Fruit fly (Drosophila melanogaster) whole organism, prepupa: ENCODE data around the gene CG3402.

Experiments
- CG10631 ChIP-seq: fragments of 200-800 bp; sonication (Bioruptor generic); optimal IDR thresholded peaks from 2 replicates; lab custom pipeline; 2016; ENCODE audit warnings: missing biosample characterization, missing genetic modification characterization
- CG10669 ChIP-seq: fragments of 200-800 bp; sonication (Bioruptor generic); optimal IDR thresholded peaks from 3 replicates; lab custom pipeline; 2018; ENCODE audit warnings: missing biosample characterization, mild to moderate bottlenecking, missing genetic modification characterization, moderate library complexity
- CG11762 ChIP-seq: fragments of 200-800 bp; sonication (Bioruptor generic); optimal IDR thresholded peaks from 3 replicates; lab custom pipeline; 2016; ENCODE audit warnings: missing biosample characterization, missing genetic modification characterization; ENCODE audit not compliant: insufficient read depth
- CG11902 ChIP-seq: fragments of 200-800 bp; sonication (Bioruptor generic); optimal IDR thresholded peaks from 3 replicates; lab custom pipeline; 2016; ENCODE audit warnings: missing biosample characterization, missing genetic modification characterization
- CG16779 ChIP-seq: fragments of 200-800 bp; sonication (Bioruptor generic); optimal IDR thresholded peaks from 3 replicates; lab custom pipeline; 2017; ENCODE audit warnings: missing biosample characterization, mild to moderate bottlenecking, missing genetic modification characterization
- CG3032 ChIP-seq: fragments of 200-800 bp; optimal IDR thresholded peaks from 2 replicates; lab custom pipeline; 2019; ENCODE audit warnings: missing biosample characterization, mild to moderate bottlenecking, missing genetic modification characterization, moderate library complexity
- CG32006 ChIP-seq: fragments of 200-800 bp; sonication (Bioruptor generic); optimal IDR thresholded peaks from 3 replicates; lab custom pipeline; 2017; ENCODE audit warnings: missing biosample characterization, mild to moderate bottlenecking, missing genetic modification characterization
- CG3919 ChIP-seq: fragments of 200-800 bp; sonication (Bioruptor generic); optimal IDR thresholded peaks from 3 replicates; lab custom pipeline; 2016; ENCODE audit warnings: missing biosample characterization, missing genetic modification characterization
- CG6276 ChIP-seq: fragments of 200-800 bp; sonication (Bioruptor generic); optimal IDR thresholded peaks from 2 replicates; lab custom pipeline; 2017; ENCODE audit warnings: missing biosample characterization, mild to moderate bottlenecking, missing genetic modification characterization
- CG6792 ChIP-seq: fragments of 200-800 bp; sonication (Bioruptor generic); optimal IDR thresholded peaks from 3 replicates; lab custom pipeline; 2016; ENCODE audit warnings: missing biosample characterization, missing genetic modification characterization
- CG6808 ChIP-seq: fragments of 200-800 bp; sonication (Bioruptor generic); optimal IDR thresholded peaks from 3 replicates; lab custom pipeline; 2017; ENCODE audit warnings: missing biosample characterization, missing genetic modification characterization, mild to moderate bottlenecking, moderate library complexity, missing genetic modification reagents
- CG6854 ChIP-seq: fragments of 200-800 bp; sonication (Bioruptor generic); optimal IDR thresholded peaks from 2 replicates; lab custom pipeline; 2017; ENCODE audit warnings: missing biosample characterization, mild to moderate bottlenecking, missing genetic modification characterization
- CG7368 ChIP-seq: fragments of 200-800 bp; sonication (Bioruptor generic); optimal IDR thresholded peaks from 3 replicates; lab custom pipeline; 2016; ENCODE audit warnings: missing biosample characterization, missing genetic modification characterization
- CG8319 ChIP-seq: fragments of 200-800 bp; sonication (Bioruptor generic); optimal IDR thresholded peaks from 3 replicates; lab custom pipeline; 2016; ENCODE audit warnings: missing biosample characterization, missing genetic modification characterization
- Eip75B ChIP-seq: fragments of 200-800 bp; sonication (Bioruptor generic); optimal IDR thresholded peaks from 3 replicates; lab custom pipeline; 2016; ENCODE audit warnings: missing biosample characterization, missing genetic modification characterization
- Eip78C ChIP-seq: fragments of 200-800 bp; sonication (Bioruptor generic); peaks from one replicate; lab custom pipeline; 2016; ENCODE audit warnings: missing biosample characterization, missing genetic modification characterization
- Ets21C ChIP-seq: fragments of 200-800 bp; sonication (Bioruptor generic); optimal IDR thresholded peaks from 3 replicates; lab custom pipeline; 2016; ENCODE audit warnings: missing biosample characterization, missing genetic modification characterization
- Hr39 ChIP-seq: fragments of 200-800 bp; sonication (Bioruptor generic); optimal IDR thresholded peaks from 2 replicates; lab custom pipeline; 2016; ENCODE audit warnings: missing biosample characterization, missing genetic modification characterization
- Lpt ChIP-seq: fragments of 200-800 bp; sonication (Bioruptor generic); optimal IDR thresholded peaks from 3 replicates; lab custom pipeline; 2016; ENCODE audit warnings: missing biosample characterization, missing genetic modification characterization
- Met ChIP-seq: fragments of 200-800 bp; sonication (Bioruptor generic); optimal IDR thresholded peaks from 3 replicates; lab custom pipeline; 2016; ENCODE audit warnings: missing biosample characterization, missing genetic modification characterization
- OdsH ChIP-seq: fragments of 200-800 bp; sonication (Bioruptor generic); optimal IDR thresholded peaks from 3 replicates; lab custom pipeline; 2016; ENCODE audit warnings: missing biosample characterization, missing genetic modification characterization
- Smox ChIP-seq: fragments of 200-800 bp; sonication (Bioruptor generic); optimal IDR thresholded peaks from 3 replicates; lab custom pipeline; 2016; ENCODE audit warnings: missing biosample characterization, missing genetic modification characterization
- Sox102F ChIP-seq: fragments of 200-800 bp; sonication (Bioruptor generic); optimal IDR thresholded peaks from 2 replicates; lab custom pipeline; 2016; ENCODE audit warnings: missing biosample characterization, mild to moderate bottlenecking, missing genetic modification characterization
- Sox14 ChIP-seq: fragments of 200-800 bp; sonication (Bioruptor generic); optimal IDR thresholded peaks from 3 replicates; lab custom pipeline; 2016; ENCODE audit warnings: missing biosample characterization, missing genetic modification characterization
- achi ChIP-seq: fragments of 200-800 bp; sonication (Bioruptor generic); optimal IDR thresholded peaks from 3 replicates; lab custom pipeline; 2016; ENCODE audit warnings: missing biosample characterization, missing genetic modification characterization
- dac ChIP-seq: fragments of 200-800 bp; sonication (Bioruptor generic); optimal IDR thresholded peaks from 2 replicates; lab custom pipeline; 2017; ENCODE audit warnings: missing biosample characterization, mild to moderate bottlenecking, missing genetic modification characterization
- dsx ChIP-seq: fragments of 200-800 bp; optimal IDR thresholded peaks from 3 replicates; lab custom pipeline; 2019; ENCODE audit warnings: missing biosample characterization, mild to moderate bottlenecking, missing genetic modification characterization, moderate library complexity; ENCODE audit not compliant: poor library complexity, severe bottlenecking
- eg ChIP-seq: fragments of 200-800 bp; sonication (Bioruptor generic); IDR thresholded peaks from 3 replicates; pipeline ENCODE4 v1.3.6; 2022; ENCODE audit warnings: missing biosample characterization, missing genetic modification characterization
- fd59A ChIP-seq: fragments of 200-800 bp; sonication (Bioruptor generic); optimal IDR thresholded peaks from 2 replicates; lab custom pipeline; 2017; ENCODE audit warnings: missing biosample characterization, mild to moderate bottlenecking, missing genetic modification characterization, missing genetic modification reagents
- fd85E ChIP-seq: fragments of 200-800 bp; sonication (Bioruptor generic); optimal IDR thresholded peaks from 3 replicates; lab custom pipeline; 2016; ENCODE audit warnings: missing biosample characterization, missing genetic modification characterization
- fkh ChIP-seq: fragments of 200-800 bp; sonication (Bioruptor generic); optimal IDR thresholded peaks from 3 replicates; lab custom pipeline; 2017; ENCODE audit warnings: missing biosample characterization, mild to moderate bottlenecking, missing genetic modification characterization, moderate library complexity
- net ChIP-seq: fragments of 200-800 bp; sonication (Bioruptor generic); optimal IDR thresholded peaks from 3 replicates; lab custom pipeline; 2016; ENCODE audit warnings: missing biosample characterization, missing genetic modification characterization
- salr ChIP-seq, 2 experiments: fragments of 200-800 bp; sonication (Bioruptor generic); optimal IDR thresholded peaks; 3 replicates each; lab custom pipeline; 2016 to 2018; ENCODE audit warnings: missing biosample characterization in 2 of 2, missing genetic modification characterization in 2 of 2, mild to moderate bottlenecking in 1 of 2
- ss ChIP-seq, 2 experiments: fragments of 200-800 bp; sonication (Bioruptor generic); optimal IDR thresholded peaks; 2 replicates in 1 of 2; 3 replicates in 1 of 2; lab custom pipeline; 2017 to 2018; ENCODE audit warnings: mild to moderate bottlenecking in 2 of 2, missing biosample characterization in 2 of 2, missing genetic modification characterization in 2 of 2, moderate library complexity in 1 of 2
- svp ChIP-seq: fragments of 200-800 bp; sonication (Bioruptor generic); peaks from one replicate; lab custom pipeline; 2016; ENCODE audit warnings: missing biosample characterization, missing genetic modification characterization
- topi ChIP-seq: fragments of 200-800 bp; sonication (Bioruptor generic); optimal IDR thresholded peaks from 3 replicates; lab custom pipeline; 2016; ENCODE audit warnings: missing biosample characterization, missing genetic modification characterization
- vri ChIP-seq: fragments of 200-800 bp; sonication (Bioruptor generic); optimal IDR thresholded peaks from 3 replicates; lab custom pipeline; 2016; ENCODE audit warnings: missing biosample characterization, mild to moderate bottlenecking, missing genetic modification characterization

The CG3402 gene

dm6 chr3L:611639-612611, 40.8 kb downstream of the CG3402 start (continued):
- TF ChIP-seq svp (peak; percentile 67), Eip75B (GFP tag; lab: Kevin White, UChicago) (peak; percentile 50), CG32006 (GFP tag; lab: Kevin White, UChicago) (peak; percentile 86), CG11762 (peak; percentile 39), Sox102F (GFP tag; lab: Kevin White, UChicago) (peak; percentile 60), CG11902 (GFP tag; lab: Kevin White, UChicago) (no peak), CG6276 (GFP tag; lab: Kevin White, UChicago) (peak; percentile 89), OdsH (GFP tag; lab: Kevin White, UChicago) (peak; percentile 76), fkh (GFP tag; lab: Kevin White, UChicago) (peak; percentile 25), CG8319 (GFP tag; lab: Kevin White, UChicago) (peak; percentile 0), topi (peak; percentile 48), fd85E (GFP tag; lab: Kevin White, UChicago) (no peak), CG3919 (GFP tag; lab: Kevin White, UChicago) (peak; percentile 80), CG6808 (GFP tag; lab: Kevin White, UChicago) (peak; percentile 63), Ets21C (no peak), achi (peak; percentile 73), CG7368 (peak; percentile 71), Lpt (GFP tag; lab: Kevin White, UChicago) (peak; percentile 72), vri (GFP tag; lab: Kevin White, UChicago) (peak; percentile 35), salr (GFP tag; optimal IDR thresholded peaks at IDR 0.05; lab: Kevin White, UChicago) (peak; percentile 39 to 52), Hr39 (peak; percentile 62), dac (GFP tag; lab: Kevin White, UChicago) (peak; percentile 83), Smox (peak; percentile 47), net (GFP tag; lab: Kevin White, UChicago) (peak; percentile 80), CG6792 (GFP tag; lab: Kevin White, UChicago) (peak; percentile 47), CG16779 (tag; lab: Kevin White, UChicago) (peak; percentile 65), Eip78C (GFP tag; lab: Kevin White, UChicago) (peak; percentile 87), Sox14 (GFP tag; lab: Kevin White, UChicago) (peak; percentile 57), CG10669 (GFP tag; lab: Kevin White, UChicago) (peak; percentile 37)

- TF ChIP-seq OdsH (GFP tag; lab: Kevin White, UChicago) (no peak), CG32006 (GFP tag; lab: Kevin White, UChicago) (no peak), achi (no peak), ss (GFP tag; optimal IDR thresholded peaks at IDR 0.05; lab: Kevin White, UChicago) (no peak), CG10631 (no peak), topi (no peak), salr (GFP tag; optimal IDR thresholded peaks at IDR 0.05; lab: Kevin White, UChicago) (no peak)
- TF ChIP-seq, all 60 proteins: peak for 0
These were observed 41.9 kb downstream of the CG3402 start for dm6 chr3L:610765-611164.

dm6 chr3L:609163-609562, 43.5 kb downstream of the CG3402 start:
- TF ChIP-seq eg (GFP tag; lab: Robert Waterston, UW) (peak; percentile 7; the same call in 1 of the 3 replicates), ss (GFP tag; optimal IDR thresholded peaks at IDR 0.05; lab: Kevin White, UChicago) (peak in 1 of 2 experiments; percentile 17), Lpt (GFP tag; lab: Kevin White, UChicago) (no peak), CG10631 (no peak), dac (GFP tag; lab: Kevin White, UChicago) (no peak), Met (GFP tag; lab: Kevin White, UChicago) (no peak), fd59A (GFP tag; lab: Kevin White, UChicago) (no peak), CG3032 (tag; lab: Kevin White, UChicago) (no peak), CG6808 (GFP tag; lab: Kevin White, UChicago) (peak; percentile 2), CG6276 (GFP tag; lab: Kevin White, UChicago) (peak; percentile 9), CG6854 (GFP tag; lab: Kevin White, UChicago) (no peak), CG3919 (GFP tag; lab: Kevin White, UChicago) (peak; percentile 8), dsx (GFP tag; lab: Kevin White, UChicago) (no peak)
